Worm (Caenorhabditis elegans) whole organism, L3 larva: ENCODE data around the gene mut-7.

Source experiments
- ZK546.5 ChIP-seq: sonication (generic microtip); optimal IDR thresholded peaks from 2 replicates; lab custom pipeline; 2017; ENCODE audit warnings: missing biosample characterization, missing genetic modification characterization
- aly-2 ChIP-seq: fragments of 150-350 bp; optimal IDR thresholded peaks from 2 replicates; lab custom pipeline; 2014; ENCODE audit warnings: missing biosample characterization, missing genetic modification characterization
- ama-1 ChIP-seq: fragments of 150-350 bp; optimal IDR thresholded peaks from 2 replicates; lab custom pipeline; 2018
- daf-12 ChIP-seq: fragments of 150-350 bp; optimal IDR thresholded peaks from 2 replicates; lab custom pipeline; 2014; ENCODE audit warnings: missing biosample characterization, missing genetic modification reagents, missing genetic modification characterization
- fkh-10 ChIP-seq: sonication (generic microtip); optimal IDR thresholded peaks from 2 replicates; lab custom pipeline; 2017; ENCODE audit warnings: missing biosample characterization, missing genetic modification reagents, missing genetic modification characterization
- fos-1 ChIP-seq: fragments of 150-350 bp; optimal IDR thresholded peaks from 2 replicates; lab custom pipeline; 2014; ENCODE audit warnings: missing biosample characterization, missing genetic modification characterization
- lin-39 ChIP-seq: fragments of 150-350 bp; optimal IDR thresholded peaks from 2 replicates; lab custom pipeline; 2018; ENCODE audit warnings: missing biosample characterization, missing genetic modification reagents, missing genetic modification characterization
- nhr-11 ChIP-seq: fragments of 150-350 bp; optimal IDR thresholded peaks from 2 replicates; lab custom pipeline; 2014; ENCODE audit warnings: missing biosample characterization, missing genetic modification characterization
- nhr-25 ChIP-seq: sonication (generic microtip); optimal IDR thresholded peaks from 2 replicates; lab custom pipeline; 2017; ENCODE audit warnings: missing biosample characterization, missing genetic modification characterization
- nhr-76 ChIP-seq: fragments of 150-350 bp; sonication (generic microtip); optimal IDR thresholded peaks from 5 replicates; lab custom pipeline; 2014; ENCODE audit warnings: missing biosample characterization, missing genetic modification characterization
- pha-4 ChIP-seq: fragments of 150-350 bp; optimal IDR thresholded peaks from 2 replicates; lab custom pipeline; 2014; ENCODE audit warnings: missing biosample characterization, missing genetic modification reagents, missing genetic modification characterization
- pqm-1 ChIP-seq: fragments of 150-350 bp; optimal IDR thresholded peaks from 2 replicates; lab custom pipeline; 2017; ENCODE audit warnings: missing biosample characterization, missing genetic modification characterization, inconsistent platforms
- skn-1 ChIP-seq: fragments of 150-350 bp; optimal IDR thresholded peaks from 2 replicates; lab custom pipeline; 2014; ENCODE audit warnings: missing biosample characterization, missing genetic modification characterization
- unc-62 ChIP-seq: fragments of 150-350 bp; sonication (generic microtip); optimal IDR thresholded peaks from 4 replicates; lab custom pipeline; 2014; ENCODE audit warnings: missing biosample characterization, missing genetic modification reagents, missing genetic modification characterization

ce11 chrIII:9570869-9571268 lies 28.7 kb upstream of the mut-7 start:
- no peak for TF ChIP-seq lin-39 (tag; lab: Kevin White, UChicago)
- no peak for TF ChIP-seq ama-1
- no peak for TF ChIP-seq nhr-11
- no peak for TF ChIP-seq pha-4 (tag; lab: Kevin White, UChicago)
- no peak for TF ChIP-seq nhr-25
- no peak for TF ChIP-seq aly-2 (tag; lab: Kevin White, UChicago)
- no peak for TF ChIP-seq fos-1 (tag; lab: Kevin White, UChicago)
- TF ChIP-seq pqm-1 (tag; lab: Kevin White, UChicago), result no peak
- no peak for TF ChIP-seq ZK546.5 (tag; lab: Kevin White, UChicago)
- no peak for TF ChIP-seq unc-62 (GFP tag; lab: Kevin White, UChicago)
- TF ChIP-seq skn-1 (tag; lab: Kevin White, UChicago), result no peak
- no peak for TF ChIP-seq nhr-76 (tag; lab: Kevin White, UChicago)
- no peak for TF ChIP-seq daf-12 (tag; lab: Kevin White, UChicago)
- no peak for TF ChIP-seq fkh-10 (GFP tag; lab: Kevin White, UChicago)
